Worm (Caenorhabditis elegans) whole organism, L2 larva: Measurements from ENCODE around the gene ent-1.

Experiments used
- R02D3.7 ChIP-seq: fragments of 150-350 bp; optimal IDR thresholded peaks from 2 replicates; lab custom pipeline; 2014; ENCODE audit warnings: missing biosample characterization, missing genetic modification characterization
- dmd-4 ChIP-seq: sonication (generic microtip); optimal IDR thresholded peaks from 2 replicates; lab custom pipeline; 2017; ENCODE audit warnings: missing biosample characterization, missing genetic modification characterization
- elt-3 ChIP-seq: sonication (generic microtip); optimal IDR thresholded peaks from 2 replicates; lab custom pipeline; 2017; ENCODE audit warnings: missing biosample characterization, missing genetic modification characterization
- lin-13 ChIP-seq: fragments of 150-350 bp; optimal IDR thresholded peaks from 2 replicates; lab custom pipeline; 2014; ENCODE audit warnings: missing biosample characterization, missing genetic modification reagents, missing genetic modification characterization
- lin-39 ChIP-seq: fragments of 150-350 bp; optimal IDR thresholded peaks from 2 replicates; lab custom pipeline; 2014; ENCODE audit warnings: missing biosample characterization, missing genetic modification reagents, missing genetic modification characterization
- lsy-2 ChIP-seq, 2 experiments: fragments of 150-350 bp in 1 of 2; sonication (generic microtip) in 1 of 2; optimal IDR thresholded peaks; 2 replicates each; lab custom pipeline; 2014 to 2017; ENCODE audit warnings: missing biosample characterization in 2 of 2, missing genetic modification characterization in 2 of 2
- nhr-12 ChIP-seq: fragments of 150-350 bp; optimal IDR thresholded peaks from 2 replicates; lab custom pipeline; 2014; ENCODE audit warnings: missing biosample characterization, missing genetic modification characterization
- nhr-237 ChIP-seq: fragments of 150-350 bp; optimal IDR thresholded peaks from 2 replicates; lab custom pipeline; 2014; ENCODE audit warnings: missing biosample characterization, missing genetic modification characterization
- nhr-6 ChIP-seq: fragments of 150-350 bp; optimal IDR thresholded peaks from 2 replicates; lab custom pipeline; 2014; ENCODE audit warnings: missing biosample characterization, missing genetic modification characterization
- sma-3 ChIP-seq: sonication (generic microtip); optimal IDR thresholded peaks from 2 replicates; lab custom pipeline; 2016; ENCODE audit warnings: missing genetic modification reagents, missing genetic modification characterization, missing compliant biosample characterization
- unc-39 ChIP-seq: fragments of 150-350 bp; optimal IDR thresholded peaks from 2 replicates; lab custom pipeline; 2014; ENCODE audit warnings: missing biosample characterization, missing genetic modification characterization

DNA sequence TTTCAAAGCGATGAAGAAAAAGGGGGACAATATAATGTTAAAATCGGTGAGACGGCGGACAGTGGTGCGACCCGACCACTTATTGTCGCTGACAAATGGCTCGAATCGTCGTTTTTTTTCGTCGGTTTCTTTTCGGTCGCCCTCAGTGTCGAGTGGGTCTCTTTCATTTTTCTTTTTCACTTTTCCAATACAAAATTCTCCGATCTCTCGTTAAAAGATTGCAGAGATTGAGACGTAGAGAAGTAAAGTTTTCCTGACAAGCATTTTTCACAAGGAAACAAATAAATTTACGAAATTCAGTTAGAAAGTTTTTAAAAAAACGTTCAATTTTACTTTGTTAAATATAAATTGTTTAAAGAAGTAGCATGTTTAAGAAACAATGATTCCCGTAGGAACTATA, 36.3 kb upstream of the ent-1 start:
- no peak for TF ChIP-seq R02D3.7 (tag; lab: Kevin White, UChicago)
- TF ChIP-seq nhr-12 (tag; lab: Kevin White, UChicago), result no peak
- TF ChIP-seq lsy-2 (tag; optimal IDR thresholded peaks at IDR 0.05; lab: Kevin White, UChicago), result no peak
- no peak for TF ChIP-seq sma-3 (GFP tag; lab: Kevin White, UChicago)
- no peak for TF ChIP-seq dmd-4 (tag; lab: Kevin White, UChicago)
- no peak for TF ChIP-seq lin-39 (tag; lab: Kevin White, UChicago)
- no peak for TF ChIP-seq lin-13 (GFP tag; lab: Kevin White, UChicago)
- TF ChIP-seq nhr-237 (tag; lab: Kevin White, UChicago), result no peak
- no peak for TF ChIP-seq unc-39
- no peak for TF ChIP-seq elt-3 (tag; lab: Kevin White, UChicago)
- no peak for TF ChIP-seq nhr-6 (tag; lab: Kevin White, UChicago)
